Worm (Caenorhabditis elegans): Measurements from ENCODE around the gene cest-1.2.

- TF ChIP-seq nhr-25 (tag; optimal IDR thresholded peaks at IDR 0.05) (no peak), nhr-11 (tag; optimal IDR thresholded peaks at IDR 0.05) (no peak), lin-15B (tag; optimal IDR thresholded peaks at IDR 0.05) (no peak), pha-4 (tag; optimal IDR thresholded peaks at IDR 0.05) (no peak), ceh-9 (tag; optimal IDR thresholded peaks at IDR 0.05) (no peak), ztf-11 (tag; optimal IDR thresholded peaks at IDR 0.05) (no peak), skn-1 (tag; optimal IDR thresholded peaks at IDR 0.05) (no peak), nhr-12 (tag; optimal IDR thresholded peaks at IDR 0.05) (no peak)
Observed at ce11 chrV:14149125-14149524, 11.5 kb downstream of the cest-1.2 start.
